Fruit fly (Drosophila melanogaster): Measurements from ENCODE around the gene eIF4A.

eIF4A gene

DNA sequence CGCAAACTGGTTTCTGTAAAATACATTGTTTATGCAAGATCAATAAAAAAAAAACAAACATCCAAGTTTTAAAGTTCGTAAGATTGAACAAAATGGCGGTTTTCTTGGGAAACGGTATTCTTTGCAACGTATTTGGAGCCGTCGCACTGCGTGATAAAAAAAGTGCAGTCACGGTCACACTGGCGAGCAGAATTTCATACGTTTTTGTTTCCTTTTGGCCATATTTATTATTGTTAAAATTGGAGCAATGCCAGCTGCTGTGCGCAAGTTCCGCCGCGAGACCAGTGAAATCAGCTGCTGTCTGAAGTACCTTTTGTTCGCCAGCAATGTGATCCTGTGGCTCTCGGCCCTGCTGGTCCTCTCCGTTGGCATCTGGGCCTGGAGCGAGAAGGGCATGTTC is 18.5 kb downstream of the eIF4A start, which contains the start of gene Tsp26A:
TSS of gene Tsp26A (plus strand) at position 164 of the 400 bp plus-strand sequence.
- TF ChIP-seq CG17801 (GFP tag; optimal IDR thresholded peaks at IDR 0.05; ENCODE audit: partially characterized antibody): no peak

DNA sequence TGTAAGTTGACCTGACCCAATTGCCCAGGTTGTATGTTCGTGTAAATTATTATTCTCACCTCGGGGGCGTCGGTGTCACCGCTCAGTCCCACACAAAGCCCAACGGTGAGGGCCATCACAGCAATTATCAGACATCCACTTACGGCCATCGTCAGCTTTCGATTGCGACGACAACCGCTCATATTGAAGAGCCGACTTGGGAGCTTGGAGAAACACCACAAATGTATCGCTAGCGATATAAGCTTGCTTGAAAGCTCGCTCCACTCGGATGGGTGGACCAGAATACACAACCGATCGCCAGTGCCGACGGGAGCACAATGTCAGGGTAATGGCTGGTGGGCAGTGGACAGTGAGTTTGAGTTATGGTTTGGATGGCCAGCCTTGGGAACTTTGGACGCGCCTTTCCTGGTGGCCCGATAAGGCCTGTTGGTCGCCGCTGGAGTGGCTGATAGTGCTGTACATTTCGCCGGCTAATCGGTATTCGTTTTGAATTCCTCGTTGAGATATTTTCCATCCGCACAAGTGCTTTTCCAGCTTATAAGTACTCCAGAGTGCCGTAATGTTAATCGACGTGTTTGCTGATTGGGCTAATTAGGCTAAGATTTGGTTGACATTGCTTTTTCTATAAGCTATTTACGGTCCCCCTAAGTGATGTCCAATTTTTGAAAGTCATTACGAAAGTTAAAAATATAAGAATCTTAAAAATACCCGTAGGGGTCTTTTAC is 25.1 kb downstream of the eIF4A start, which contains the start of gene Gal:
TSS of gene Gal (minus strand) at position 320 of the 725 bp plus-strand sequence.
- no peak for TF ChIP-seq CG17801 (GFP tag; optimal IDR thresholded peaks at IDR 0.05; ENCODE audit: partially characterized antibody)

DNA sequence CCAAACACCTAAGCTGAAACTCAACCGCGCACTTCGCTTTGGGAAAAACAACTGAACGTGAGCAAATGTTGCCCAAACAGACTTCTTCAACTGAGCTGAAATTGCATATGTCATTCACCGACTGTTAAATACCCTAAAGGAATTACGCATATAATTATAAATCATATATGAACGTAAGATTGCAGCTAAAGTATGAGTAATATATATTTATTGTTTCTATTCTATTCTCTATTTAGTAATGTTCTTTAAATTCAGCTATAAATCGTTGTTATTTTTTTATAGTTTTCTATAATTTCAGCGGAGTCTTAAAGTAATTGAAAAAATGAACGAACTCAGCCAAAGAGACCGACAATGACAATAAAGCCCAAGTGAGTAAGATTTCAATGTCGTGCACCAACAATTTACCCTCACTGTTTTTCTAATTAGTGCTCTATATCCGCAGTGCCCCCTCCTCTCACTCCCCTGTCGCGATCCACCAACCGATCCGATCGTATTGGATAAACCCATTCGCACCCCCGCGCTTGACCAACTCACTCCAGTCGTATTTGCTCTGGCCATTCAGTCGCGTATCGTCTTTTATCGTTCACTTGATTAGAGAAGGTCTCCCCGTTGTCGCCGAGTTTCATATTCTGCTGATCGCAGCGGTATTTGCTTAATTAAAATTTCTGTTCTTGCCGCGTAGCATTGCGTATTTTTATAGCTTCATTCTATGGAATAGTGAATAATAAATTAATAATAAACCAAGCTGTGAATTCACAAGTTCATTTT is 30.9 kb downstream of the eIF4A start, which contains the start of gene CG9098:
TSS of gene CG9098 (minus strand) at position 36 of the 768 bp plus-strand sequence.
- peak; percentile 68 for TF ChIP-seq CG17801 (GFP tag; optimal IDR thresholded peaks at IDR 0.05; ENCODE audit: partially characterized antibody)

DNA sequence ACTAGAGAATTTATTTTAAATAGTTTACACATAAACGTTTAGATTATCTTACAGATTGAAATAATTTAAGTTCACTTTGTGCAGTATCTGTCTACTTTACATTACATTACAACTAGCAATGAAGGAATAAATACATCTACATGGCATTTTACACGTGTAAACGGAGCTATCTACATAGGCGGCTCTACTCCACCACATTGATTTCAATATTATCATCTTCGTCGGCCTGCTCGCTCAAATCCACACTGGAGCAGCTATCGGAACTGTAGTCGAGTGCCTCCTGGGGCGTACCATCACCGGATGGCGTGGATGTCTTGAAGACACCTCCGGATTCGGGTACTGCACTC is 31.5 kb downstream of the eIF4A start:
- no peak for TF ChIP-seq CG17801 (GFP tag; optimal IDR thresholded peaks at IDR 0.05; ENCODE audit: partially characterized antibody)

DNA sequence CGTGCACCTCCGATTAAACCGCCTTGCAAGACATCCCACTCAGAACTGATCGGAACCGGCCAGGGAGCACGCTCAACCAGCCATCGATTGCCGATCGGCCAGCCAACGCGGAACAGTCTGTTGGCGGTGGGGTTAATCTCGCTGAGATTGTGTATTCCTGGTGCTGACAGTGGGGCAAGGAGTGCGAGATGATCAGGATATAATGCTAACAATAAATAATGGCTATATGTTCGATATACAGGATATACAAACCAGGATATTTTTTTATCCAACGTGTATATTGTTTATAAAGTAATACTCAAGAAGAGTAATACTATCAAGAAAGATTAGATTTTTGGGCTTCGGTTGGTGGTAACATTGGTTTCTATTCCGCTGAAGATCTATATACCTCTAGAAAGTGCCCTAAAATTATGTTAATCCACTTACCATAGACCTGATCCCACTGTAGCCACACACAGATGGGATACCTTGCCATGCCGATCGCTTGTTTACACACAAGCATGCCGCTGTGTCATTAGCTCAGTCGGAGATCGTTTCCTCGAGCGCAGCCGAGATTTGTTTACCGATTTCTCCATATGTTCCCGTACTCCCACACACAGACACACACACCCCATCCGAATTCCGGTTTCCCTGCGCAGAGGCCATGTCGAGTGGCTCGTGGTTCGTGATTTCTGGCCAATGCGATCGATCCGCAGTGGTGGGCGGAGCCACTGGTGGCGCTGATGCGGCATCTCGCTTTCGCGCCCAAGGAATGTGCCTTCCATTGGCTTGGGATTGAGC is 38.0 kb downstream of the eIF4A start, which contains the start of gene H2.0:
TSS of gene H2.0 (minus strand) at position 51 of the 780 bp plus-strand sequence.
- no peak for TF ChIP-seq CG17801 (GFP tag; optimal IDR thresholded peaks at IDR 0.05; ENCODE audit: partially characterized antibody)

DNA sequence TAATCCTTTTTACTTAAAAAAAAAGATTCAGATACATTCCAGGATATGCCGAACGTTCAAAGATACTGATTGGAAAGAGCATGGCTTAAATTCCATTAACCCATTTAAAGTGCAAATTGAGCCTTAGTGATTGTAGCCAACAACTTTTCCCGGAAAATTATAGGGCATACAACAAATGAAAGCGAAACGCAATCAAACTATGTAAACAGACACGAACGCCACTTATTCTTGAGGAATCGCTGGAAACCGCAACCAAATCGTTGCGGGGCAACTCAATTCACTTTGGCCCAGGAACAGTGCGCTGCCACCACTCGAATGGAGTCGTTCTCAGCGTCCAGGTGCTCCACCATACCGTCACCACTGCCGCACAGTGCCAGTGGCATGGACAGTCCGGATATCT is 39.0 kb downstream of the eIF4A start, which contains the start of gene CG13996:
TSS of gene CG13996 (plus strand) at position 301 of the 400 bp plus-strand sequence.
- TF ChIP-seq CG17801 (GFP tag; optimal IDR thresholded peaks at IDR 0.05; ENCODE audit: partially characterized antibody): no peak

DNA sequence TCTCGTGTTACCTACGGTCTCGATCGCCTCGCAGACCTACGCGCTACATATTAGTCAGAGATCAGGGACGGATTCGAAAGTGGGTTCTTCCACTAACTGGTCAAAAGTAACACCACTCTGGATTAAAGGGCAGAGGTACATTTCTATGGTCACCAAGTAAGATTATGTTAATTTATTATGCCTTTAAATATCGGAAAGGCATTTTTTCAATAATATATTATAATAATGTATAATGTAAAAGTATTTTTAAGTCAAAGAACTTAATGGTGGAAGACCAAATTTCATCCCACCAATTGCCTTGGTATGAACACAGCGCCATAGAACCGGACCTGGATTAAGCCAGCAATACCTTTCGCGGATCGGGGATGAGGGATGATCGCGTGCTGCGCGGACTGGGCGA is 41.2 kb downstream of the eIF4A start:
- TF ChIP-seq CG17801 (GFP tag; optimal IDR thresholded peaks at IDR 0.05; ENCODE audit: partially characterized antibody): no peak

DNA sequence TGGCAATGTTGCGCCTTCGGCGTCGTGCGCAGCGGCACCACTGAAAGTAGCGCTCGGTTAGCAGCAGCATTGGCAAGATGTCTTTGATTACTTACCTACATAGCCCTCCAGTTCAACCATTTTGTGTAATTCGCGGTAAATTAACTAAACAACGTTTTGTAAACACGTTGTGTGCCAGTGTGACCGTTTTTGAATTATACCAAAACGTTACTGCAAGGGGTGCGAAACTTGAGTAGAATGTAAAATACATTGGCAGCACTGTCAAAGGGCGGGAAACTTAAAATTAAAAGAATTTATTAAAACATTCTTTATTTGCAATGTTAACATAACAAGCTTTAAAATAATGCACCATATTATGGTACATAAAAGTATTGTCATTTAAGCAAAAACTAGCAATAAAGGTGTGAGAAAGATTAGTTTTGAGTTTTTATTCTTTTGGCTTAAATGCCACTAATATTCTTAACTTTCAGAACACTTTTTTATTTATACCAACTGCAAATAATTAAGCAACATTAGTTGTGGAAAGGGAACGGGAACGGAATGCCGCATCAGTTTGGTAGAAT is 42.9 kb downstream of the eIF4A start, which contains the start of gene CG9107:
TSS of gene CG9107 (minus strand) at position 195 of the 563 bp plus-strand sequence.
- TF ChIP-seq CG17801 (GFP tag; optimal IDR thresholded peaks at IDR 0.05; ENCODE audit: partially characterized antibody): no peak

DNA sequence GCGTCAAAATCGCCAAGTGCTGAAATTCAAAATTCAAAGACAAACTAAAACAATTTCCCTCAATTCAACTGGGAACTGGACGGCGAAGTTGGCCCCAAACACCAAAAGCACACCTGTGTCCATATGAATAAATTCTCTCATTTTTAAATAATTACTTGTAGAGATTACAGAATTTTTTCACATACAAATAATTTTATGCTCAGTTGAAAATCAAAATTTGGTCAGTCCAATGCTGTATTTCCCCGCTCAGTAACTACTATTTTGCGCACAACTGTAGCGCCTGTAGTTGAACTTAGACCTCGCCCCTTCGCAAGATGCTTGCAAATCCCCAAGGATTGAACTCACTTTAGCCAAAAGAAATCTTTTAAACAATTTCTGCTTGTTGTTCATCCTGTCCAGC is 47.1 kb downstream of the eIF4A start:
- no peak for TF ChIP-seq CG17801 (GFP tag; optimal IDR thresholded peaks at IDR 0.05; ENCODE audit: partially characterized antibody)

DNA sequence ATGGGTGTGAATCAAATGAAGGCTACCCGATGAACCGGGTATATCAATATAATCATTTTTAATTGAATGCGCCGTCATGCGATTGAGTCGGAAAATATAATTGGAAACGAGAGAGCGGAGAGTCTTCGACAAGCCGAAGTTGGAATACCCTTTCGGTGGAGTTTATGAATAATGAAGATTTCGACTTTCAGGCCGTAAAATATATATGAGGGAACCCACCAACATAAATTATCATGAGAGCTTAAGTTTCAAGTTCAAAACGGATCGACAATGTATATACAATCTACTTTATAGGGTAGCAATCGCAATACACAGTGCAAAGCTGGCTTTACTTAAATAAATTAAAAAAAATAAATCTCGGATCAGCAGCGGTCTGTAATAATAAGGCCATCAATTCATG is 50.3 kb downstream of the eIF4A start:
- no peak for TF ChIP-seq CG17801 (GFP tag; optimal IDR thresholded peaks at IDR 0.05; ENCODE audit: partially characterized antibody)

DNA sequence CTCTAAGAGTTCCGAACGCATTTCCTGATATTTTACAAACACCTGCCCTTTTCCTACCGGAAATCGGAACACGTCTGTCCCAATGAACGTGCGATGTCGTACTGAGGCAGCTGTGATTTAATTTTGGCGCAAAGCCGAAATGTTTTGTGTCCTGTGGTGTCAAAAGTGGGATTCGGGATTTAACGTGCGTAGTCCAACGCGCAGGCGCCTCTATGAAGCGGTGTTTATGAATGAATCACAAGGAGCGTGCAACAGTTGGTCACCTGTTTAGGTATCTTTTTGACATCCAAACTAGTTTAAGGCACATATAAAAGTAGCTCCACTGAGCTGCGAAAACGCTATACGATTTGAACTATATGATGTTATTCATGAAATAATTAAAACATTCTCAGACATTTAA is 52.8 kb downstream of the eIF4A start, which contains the start of gene CG9109:
TSS of gene CG9109 (minus strand) at position 80 of the 400 bp plus-strand sequence.
- no peak for TF ChIP-seq CG17801 (GFP tag; optimal IDR thresholded peaks at IDR 0.05; ENCODE audit: partially characterized antibody)

DNA sequence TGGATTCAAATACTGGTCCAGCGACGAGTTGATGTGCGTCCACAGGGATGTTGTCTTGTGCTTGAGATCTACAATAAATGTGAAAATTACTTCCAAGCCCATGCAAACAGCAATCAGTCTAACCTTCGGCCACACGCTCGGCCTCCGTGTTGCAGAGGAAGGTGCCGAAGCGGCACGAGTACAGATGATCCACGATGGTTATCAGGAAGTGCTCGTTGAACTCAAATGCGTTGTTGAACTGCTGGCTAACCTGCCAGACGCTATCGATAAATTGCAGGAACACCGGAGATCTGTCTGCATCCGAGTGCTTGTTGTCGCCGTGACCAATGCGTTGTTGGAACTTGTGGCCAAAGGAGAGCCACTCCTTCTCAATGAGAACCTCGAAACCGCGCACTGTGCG is 53.6 kb downstream of the eIF4A start:
- TF ChIP-seq CG17801 (GFP tag; optimal IDR thresholded peaks at IDR 0.05; ENCODE audit: partially characterized antibody): no peak
